Worm (Caenorhabditis elegans) whole organism, L4 larva: ENCODE results near the gene sre-31.
"Not testable (repeated sequence)": the region's sequence is repeated elsewhere in the genome, so short reads cannot be mapped to it uniquely, and the experiment has no call there.

Experiments used
- F49E8.2 ChIP-seq: sonication (generic microtip); optimal IDR thresholded peaks from 2 replicates; lab custom pipeline; 2016; ENCODE audit warnings: missing compliant biosample characterization, mild to moderate bottlenecking, missing genetic modification characterization, borderline replicate concordance
- aly-2 ChIP-seq: sonication (generic microtip); optimal IDR thresholded peaks from 2 replicates; lab custom pipeline; 2018; ENCODE audit warnings: missing biosample characterization, missing genetic modification characterization
- ama-1 ChIP-seq: fragments of 150-350 bp; optimal IDR thresholded peaks from 2 replicates; lab custom pipeline; 2014; ENCODE audit warnings: inconsistent platforms, mixed read lengths
- egl-27 ChIP-seq: sonication (generic microtip); optimal IDR thresholded peaks from 3 replicates; lab custom pipeline; 2017; ENCODE audit warnings: missing biosample characterization, missing genetic modification reagents, missing genetic modification characterization
- egl-43 ChIP-seq: fragments of 200-800 bp; sonication (Bioruptor generic); IDR thresholded peaks from 2 replicates; pipeline ENCODE4 v1.3.6; 2022; ENCODE audit warnings: missing genetic modification reagents, missing genetic modification characterization, missing compliant biosample characterization
- fkh-10 ChIP-seq: fragments of 150-350 bp; optimal IDR thresholded peaks from 2 replicates; lab custom pipeline; 2014; ENCODE audit warnings: missing biosample characterization, missing genetic modification reagents, missing genetic modification characterization
- lin-13 ChIP-seq: fragments of 150-350 bp; optimal IDR thresholded peaks from 2 replicates; lab custom pipeline; 2014; ENCODE audit warnings: missing biosample characterization, missing genetic modification reagents, missing genetic modification characterization
- lin-29 ChIP-seq: fragments of 200-800 bp; sonication (Bioruptor generic); IDR thresholded peaks from 2 replicates; pipeline ENCODE4 v1.3.6; 2022; ENCODE audit warnings: missing genetic modification reagents, missing genetic modification characterization, missing compliant biosample characterization
- nhr-237 ChIP-seq: sonication (generic microtip); optimal IDR thresholded peaks from 2 replicates; lab custom pipeline; 2017; ENCODE audit warnings: missing biosample characterization, missing genetic modification characterization
- snpc-4 ChIP-seq: fragments of 150-350 bp; optimal IDR thresholded peaks from 2 replicates; lab custom pipeline; 2014; ENCODE audit warnings: missing biosample characterization, missing genetic modification characterization
- ztf-11 ChIP-seq: fragments of 150-350 bp; optimal IDR thresholded peaks from 2 replicates; lab custom pipeline; 2014; ENCODE audit warnings: missing biosample characterization, missing genetic modification characterization

ce11 chrII:12441164-12441563 is 32.5 kb upstream of the sre-31 start, which contains the start of gene Y57A10C.10:
- TF ChIP-seq F49E8.2 (tag; lab: Kevin White, UChicago); nhr-237 (tag; lab: Kevin White, UChicago); aly-2 (tag; lab: Kevin White, UChicago); egl-27 (tag; lab: Kevin White, UChicago); egl-43; snpc-4 (tag; lab: Kevin White, UChicago); ama-1 (lab: Kevin White, UChicago); lin-29 (GFP tag; lab: Robert Waterston, UW); ztf-11 (tag; lab: Kevin White, UChicago); lin-13 (GFP tag; lab: Kevin White, UChicago); fkh-10 (GFP tag; lab: Kevin White, UChicago): not testable (repeated sequence)
